Worm (Caenorhabditis elegans) whole organism, midembryonic: ENCODE data around the gene flor-1.
A peak's percentile ranks its signal among the peaks of the same experiment; 100 is the strongest.

Source experiments
- cog-1 ChIP-seq: sonication (generic microtip); optimal IDR thresholded peaks from 2 replicates; lab custom pipeline; 2016; ENCODE audit warnings: missing genetic modification characterization, missing compliant biosample characterization
- flt-1 ChIP-seq: fragments of 200-800 bp; sonication (Bioruptor generic); IDR thresholded peaks from 2 replicates; pipeline ENCODE4 v1.3.6; 2022; ENCODE audit warnings: missing genetic modification characterization, missing compliant biosample characterization
- klf-2 ChIP-seq: fragments of 200-800 bp; sonication (Bioruptor generic); conservative IDR thresholded peaks from 2 replicates; pipeline ENCODE4 v1.3.6; 2022; ENCODE audit warnings: missing genetic modification reagents, missing genetic modification characterization, missing compliant biosample characterization
- med-1 ChIP-seq: sonication (generic microtip); optimal IDR thresholded peaks from 2 replicates; lab custom pipeline; 2017; ENCODE audit warnings: missing genetic modification characterization, mild to moderate bottlenecking, missing compliant biosample characterization, antibody characterized with exemption, missing genetic modification reagents; ENCODE audit not compliant: insufficient read depth
- ref-1 ChIP-seq: fragments of 200-800 bp; sonication (Bioruptor generic); conservative IDR thresholded peaks from 2 replicates; pipeline ENCODE4 v1.3.6; 2022; ENCODE audit warnings: missing genetic modification reagents, missing genetic modification characterization, missing compliant biosample characterization
- tab-1 ChIP-seq: fragments of 200-800 bp; sonication (Bioruptor generic); IDR thresholded peaks from 2 replicates; pipeline ENCODE4 v1.3.6; 2022; ENCODE audit warnings: missing genetic modification characterization, missing compliant biosample characterization
- ztf-23 ChIP-seq: fragments of 200-800 bp; sonication (Bioruptor generic); IDR thresholded peaks from 2 replicates; pipeline ENCODE4 v1.3.6; 2022; ENCODE audit warnings: missing genetic modification reagents, missing genetic modification characterization, missing compliant biosample characterization
- ztf-29 ChIP-seq: fragments of 200-800 bp; sonication (Bioruptor generic); IDR thresholded peaks from 2 replicates; pipeline ENCODE4 v1.3.6; 2022; ENCODE audit warnings: missing genetic modification reagents, missing genetic modification characterization, missing compliant biosample characterization

DNA sequence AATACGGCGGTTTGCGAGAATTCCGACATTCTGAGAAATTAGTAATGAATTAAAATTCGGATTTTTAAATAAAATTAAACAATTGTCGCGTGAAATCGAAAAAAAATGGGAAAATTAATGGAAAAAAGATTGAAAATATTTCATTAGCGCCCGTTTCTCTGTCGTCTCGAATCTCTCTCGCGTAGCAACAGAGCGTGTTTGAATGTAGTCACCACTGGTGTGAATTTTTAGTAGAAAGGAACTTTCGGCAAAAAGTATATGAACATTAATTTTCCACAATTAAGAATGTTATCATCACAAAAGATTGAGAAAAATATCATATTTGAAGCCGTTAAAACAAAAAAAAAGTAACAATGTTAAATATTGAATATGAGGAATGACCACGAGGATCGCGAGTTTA, 17.4 kb upstream of the flor-1 start, which contains the start of gene aipl-1:
- TF ChIP-seq tab-1 (GFP tag; lab: Robert Waterston, UW) (no peak), cog-1 (tag; lab: Kevin White, UChicago) (peak; percentile 1), ztf-23 (GFP tag; lab: Robert Waterston, UW) (0 out of 2 replicates have a peak, but pooled peaks have one; percentile 37), ref-1 (GFP tag; lab: Robert Waterston, UW) (no peak), flt-1 (no peak), klf-2 (GFP tag; lab: Robert Waterston, UW) (no peak), med-1 (GFP tag; lab: Kevin White, UChicago) (no peak), ztf-29 (GFP tag; lab: Robert Waterston, UW) (no peak)
